Worm (Caenorhabditis elegans): ENCODE data around the gene srh-271.
"Not testable (repeated sequence)": the region's sequence is repeated elsewhere in the genome, so short reads cannot be mapped to it uniquely, and the experiment has no call there.

The srh-271 gene

DNA sequence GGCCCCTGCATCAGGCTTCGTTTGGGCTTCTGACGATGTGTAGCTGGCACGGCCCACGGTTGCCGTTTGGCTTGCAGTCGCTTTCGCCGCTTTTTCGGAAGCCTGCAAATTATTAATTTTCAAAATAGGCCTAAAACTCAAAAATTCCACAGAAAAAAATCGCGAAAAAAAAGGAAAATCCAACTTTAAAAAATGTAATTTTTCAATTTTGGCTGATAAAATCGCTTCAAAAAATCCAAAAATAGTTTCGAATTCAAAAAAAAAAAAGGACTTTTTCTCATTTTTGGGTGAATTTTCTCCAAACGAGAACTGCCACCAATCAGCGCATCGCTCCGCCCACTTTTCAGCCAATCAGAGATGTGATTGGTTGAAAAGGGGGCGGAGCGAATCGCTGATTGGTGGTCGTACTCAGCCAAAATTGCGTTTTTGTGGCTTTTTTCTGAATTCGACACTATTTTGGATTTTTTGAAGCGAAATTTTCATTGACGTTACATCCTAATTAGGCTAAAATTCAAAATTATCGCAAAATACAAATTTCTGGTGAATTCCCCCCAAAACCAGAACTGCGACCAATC is 25.5 kb upstream of the srh-271 start:
- TF ChIP-seq ztf-29 (GFP tag; IDR thresholded peaks at IDR 0.05) = no peak
- no peak for TF ChIP-seq ztf-23 (GFP tag; IDR thresholded peaks at IDR 0.05)
- no peak for TF ChIP-seq tab-1 (GFP tag; IDR thresholded peaks at IDR 0.05)
- TF ChIP-seq klf-2 (GFP tag; conservative IDR thresholded peaks at IDR 0.05) = no peak
- TF ChIP-seq med-1 (GFP tag; optimal IDR thresholded peaks at IDR 0.05; ENCODE audit: insufficient read depth) = no peak
- TF ChIP-seq T22C8.4 (GFP tag; IDR thresholded peaks at IDR 0.05) = no peak
- TF ChIP-seq cog-1 (tag; optimal IDR thresholded peaks at IDR 0.05) = no peak

DNA sequence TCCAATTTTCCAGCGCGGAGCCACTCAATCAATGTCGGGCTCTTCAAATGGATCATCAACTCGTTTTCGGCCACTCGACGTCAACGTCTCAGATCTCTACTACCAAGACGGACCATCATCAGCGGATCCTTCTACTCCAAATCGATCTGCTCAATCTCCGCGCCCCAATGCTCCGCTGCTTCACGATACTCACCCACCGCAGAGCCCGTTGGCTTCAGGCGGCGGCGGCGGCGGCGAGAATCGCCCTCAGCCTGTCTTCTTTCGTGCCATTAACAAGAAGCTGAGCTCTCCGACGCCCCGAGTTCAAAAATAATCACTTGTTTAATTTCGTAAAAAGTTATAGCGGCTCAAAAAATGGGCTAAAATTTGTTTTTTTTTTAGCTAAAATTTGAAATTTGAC is 24.3 kb upstream of the srh-271 start:
- TF ChIP-seq cog-1 (tag; optimal IDR thresholded peaks at IDR 0.05) = no peak

DNA sequence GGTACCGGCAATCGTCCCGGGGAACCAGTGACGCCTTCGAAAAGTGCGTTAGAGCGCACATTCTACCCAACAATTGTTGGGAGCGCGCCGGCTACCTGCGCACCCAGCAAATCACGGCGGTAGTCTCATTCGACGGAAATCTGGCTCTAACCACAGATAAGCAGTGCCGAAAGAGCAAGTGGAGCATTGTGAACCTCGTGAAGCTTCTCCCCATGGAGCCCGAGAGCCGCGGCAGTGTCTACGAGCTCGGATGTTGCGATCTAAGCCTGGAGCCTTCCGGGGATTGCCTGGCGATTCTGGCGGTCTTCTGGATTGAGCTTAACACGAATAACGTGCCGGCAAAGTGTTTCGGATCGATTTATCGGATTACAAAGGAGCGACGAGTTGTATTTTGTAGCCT is 17.7 kb upstream of the srh-271 start:
- TF ChIP-seq tab-1 (GFP tag; IDR thresholded peaks at IDR 0.05) (no peak), med-1 (GFP tag; optimal IDR thresholded peaks at IDR 0.05; ENCODE audit: insufficient read depth) (no peak), ztf-29 (GFP tag; IDR thresholded peaks at IDR 0.05) (no peak), flt-1 (GFP tag; IDR thresholded peaks at IDR 0.05) (no peak), T22C8.4 (GFP tag; IDR thresholded peaks at IDR 0.05) (no peak), klf-2 (GFP tag; conservative IDR thresholded peaks at IDR 0.05) (no peak)

DNA sequence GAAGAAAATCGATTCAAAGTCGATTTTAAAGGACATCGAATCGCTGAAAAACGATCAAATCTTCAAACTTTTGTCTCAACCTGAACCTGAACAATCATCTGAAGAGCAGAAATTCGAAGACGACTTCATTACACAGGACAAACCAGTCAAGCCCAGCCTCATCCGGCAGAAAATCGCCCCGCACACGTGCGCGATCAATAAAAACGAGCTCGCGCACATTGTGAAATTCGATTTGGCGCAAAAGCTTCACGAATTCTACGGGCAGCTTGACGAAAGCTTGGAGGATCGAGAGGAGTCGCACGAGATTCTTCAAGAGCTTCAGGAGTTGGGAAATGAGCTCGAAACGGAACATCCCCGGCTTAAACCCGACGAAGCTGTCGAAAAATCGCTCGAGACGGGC is 17.3 kb upstream of the srh-271 start, which contains the start of gene W02H5.2:
Gene W02H5.2, plus strand, starts transcription at position 301 of the 400 bp plus-strand sequence.
- no peak for TF ChIP-seq tab-1 (GFP tag; IDR thresholded peaks at IDR 0.05)
- TF ChIP-seq T22C8.4 (GFP tag; IDR thresholded peaks at IDR 0.05) = no peak
- TF ChIP-seq ref-1 (GFP tag; conservative IDR thresholded peaks at IDR 0.05) = no peak
- no peak for TF ChIP-seq flt-1 (GFP tag; IDR thresholded peaks at IDR 0.05)
- TF ChIP-seq ztf-23 (GFP tag; IDR thresholded peaks at IDR 0.05) = no peak
- TF ChIP-seq med-1 (GFP tag; optimal IDR thresholded peaks at IDR 0.05; ENCODE audit: insufficient read depth) = no peak
- no peak for TF ChIP-seq ztf-29 (GFP tag; IDR thresholded peaks at IDR 0.05)

DNA sequence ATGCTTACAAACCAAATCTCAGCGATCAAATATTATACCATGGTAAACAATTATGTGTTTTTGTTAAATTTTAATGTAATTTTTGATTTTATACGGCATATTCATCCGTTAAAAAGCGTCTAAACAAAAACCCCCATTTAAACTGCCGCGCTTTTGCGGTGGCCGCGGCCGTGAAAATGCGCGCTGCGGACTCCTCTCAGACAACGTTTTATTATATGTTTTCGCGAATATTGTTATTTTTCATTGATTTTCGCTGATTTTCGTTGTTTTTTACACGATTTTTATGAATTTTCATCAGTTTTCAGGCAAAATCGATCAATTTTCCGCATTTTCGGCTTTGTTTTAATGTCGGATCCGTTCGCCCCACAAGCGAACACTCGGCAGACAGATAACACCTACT is 16.8 kb upstream of the srh-271 start, which contains the start of gene W02H5.19:
Gene W02H5.19, plus strand, starts transcription at position 346 of the 400 bp plus-strand sequence.
- no peak for TF ChIP-seq ref-1 (GFP tag; conservative IDR thresholded peaks at IDR 0.05)
- TF ChIP-seq med-1 (GFP tag; optimal IDR thresholded peaks at IDR 0.05; ENCODE audit: insufficient read depth) = no peak
- TF ChIP-seq ztf-23 (GFP tag; IDR thresholded peaks at IDR 0.05) = peak; percentile 70; the same call in 1 of the 2 replicates
- TF ChIP-seq flt-1 (GFP tag; IDR thresholded peaks at IDR 0.05) = peak; percentile 68; the same call in 1 of the 2 replicates
- peak; percentile 41; the same call in 1 of the 2 replicates for TF ChIP-seq ztf-29 (GFP tag; IDR thresholded peaks at IDR 0.05)
- TF ChIP-seq tab-1 (GFP tag; IDR thresholded peaks at IDR 0.05) = no peak
- 0 out of 2 replicates have a peak, but pooled peaks have one; percentile 33 for TF ChIP-seq T22C8.4 (GFP tag; IDR thresholded peaks at IDR 0.05)
- TF ChIP-seq cog-1 (tag; optimal IDR thresholded peaks at IDR 0.05) = peak; percentile 34
- TF ChIP-seq klf-2 (GFP tag; conservative IDR thresholded peaks at IDR 0.05) = no peak

DNA sequence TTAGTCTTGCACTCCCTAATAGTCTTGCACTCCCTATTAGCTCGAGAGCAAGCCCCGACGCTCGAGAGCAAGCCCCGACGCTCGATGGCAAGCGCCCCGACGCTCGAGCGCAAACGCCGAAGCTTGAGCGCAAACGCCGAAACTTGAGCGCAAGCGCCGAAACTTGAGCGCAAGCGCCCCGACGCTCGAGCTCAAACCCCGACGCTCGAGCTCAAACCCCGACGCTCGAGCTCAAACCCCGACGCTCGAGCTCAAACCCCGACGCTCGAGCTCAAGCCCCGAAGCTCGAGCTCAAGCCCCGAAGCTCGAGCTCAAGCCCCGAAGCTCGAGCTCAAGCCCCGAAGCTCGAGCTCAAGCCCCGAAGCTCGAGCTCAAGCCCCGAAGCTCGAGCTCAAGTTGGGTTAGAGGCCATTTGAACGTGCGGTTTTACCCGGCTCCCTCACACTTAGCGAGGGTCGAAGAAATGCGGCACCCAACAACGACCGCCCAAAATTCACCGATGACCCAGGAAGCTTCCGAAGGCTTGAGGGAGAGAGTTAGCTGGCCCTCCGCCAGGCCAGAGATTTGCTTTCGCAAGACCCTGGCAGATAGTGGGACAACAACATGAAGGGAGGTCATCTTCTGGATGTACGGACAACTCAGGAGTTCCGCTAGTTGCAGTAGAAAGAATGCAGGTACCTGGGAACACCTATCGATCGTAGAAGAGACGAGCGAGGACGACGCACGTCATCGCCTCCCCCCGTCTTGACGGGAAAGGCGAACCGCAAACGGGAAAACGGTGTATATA is 13.2 kb upstream of the srh-271 start:
- TF ChIP-seq flt-1 (GFP tag; IDR thresholded peaks at IDR 0.05) (0 out of 2 replicates have a peak, but pooled peaks have one; percentile 10), ztf-29 (GFP tag; IDR thresholded peaks at IDR 0.05) (peak; percentile 43; the same call in 1 of the 2 replicates)

DNA sequence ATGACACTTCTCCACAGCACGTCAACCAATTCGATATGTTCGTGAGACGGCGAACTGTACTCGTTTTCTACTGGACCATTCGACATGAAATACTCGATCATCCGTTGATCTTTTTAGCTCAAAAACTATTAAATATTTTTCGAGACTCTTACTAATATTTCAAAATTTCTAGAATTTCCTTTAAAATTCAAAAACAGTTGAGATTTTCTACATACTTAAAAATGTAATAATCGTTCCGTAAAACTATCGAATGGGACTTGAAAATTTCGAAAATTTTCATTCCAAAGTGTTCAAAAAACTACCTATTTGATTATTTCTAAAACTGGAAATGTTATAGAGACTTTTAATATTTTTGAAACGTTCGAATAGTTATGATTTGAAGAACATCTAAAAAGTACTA is 3.6 kb upstream of the srh-271 start, which contains the start of gene sknr-1:
Gene sknr-1, minus strand, starts transcription at position 101 of the 400 bp plus-strand sequence.
- not testable (repeated sequence) for TF ChIP-seq ref-1 (GFP tag; conservative IDR thresholded peaks at IDR 0.05); med-1 (GFP tag; optimal IDR thresholded peaks at IDR 0.05; ENCODE audit: insufficient read depth); klf-2 (GFP tag; conservative IDR thresholded peaks at IDR 0.05)

DNA sequence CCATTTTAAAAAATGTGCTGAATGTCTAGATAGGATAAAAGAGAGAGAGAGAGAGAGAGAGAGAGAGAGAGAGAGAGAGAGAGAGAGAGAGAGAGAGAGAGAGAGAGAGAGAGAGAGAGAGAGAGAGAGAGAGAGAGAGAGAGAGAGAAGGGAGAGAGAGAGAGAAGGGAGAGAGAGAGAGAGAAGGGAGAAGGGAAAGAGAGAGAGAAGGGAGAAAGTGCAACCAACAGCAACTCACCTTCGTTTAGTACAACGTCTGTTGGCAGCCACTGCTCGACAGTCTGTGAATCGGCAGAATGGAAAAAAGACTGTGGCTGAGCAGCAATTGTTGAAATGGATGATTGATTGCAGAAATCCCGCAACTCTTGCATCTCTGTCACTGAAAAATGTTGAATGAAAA is 2.0 kb upstream of the srh-271 start:
- TF ChIP-seq ref-1 (GFP tag; conservative IDR thresholded peaks at IDR 0.05) (no peak), ztf-29 (GFP tag; IDR thresholded peaks at IDR 0.05) (no peak), tab-1 (GFP tag; IDR thresholded peaks at IDR 0.05) (no peak)

DNA sequence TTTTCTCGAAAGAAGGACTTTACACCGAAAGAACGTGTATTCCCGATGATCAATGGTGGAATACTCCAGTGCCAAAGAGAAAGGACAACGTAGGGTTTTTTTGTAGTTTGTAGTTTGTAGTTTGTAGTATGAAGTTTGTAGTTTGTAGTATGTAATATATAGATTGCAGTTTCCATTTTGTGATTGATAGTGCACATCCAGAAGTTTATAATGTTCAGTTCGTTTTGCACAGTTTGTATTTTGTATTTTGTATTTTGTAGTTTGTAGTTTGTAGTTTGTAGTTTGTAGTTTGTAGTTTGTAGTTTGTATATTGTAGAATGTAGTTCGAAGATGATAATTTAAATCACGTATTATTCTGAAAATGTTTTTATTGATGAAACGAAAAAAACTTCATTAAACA is 4.3 kb downstream of the srh-271 start:
- TF ChIP-seq ztf-23 (GFP tag; IDR thresholded peaks at IDR 0.05) (no peak), cog-1 (tag; optimal IDR thresholded peaks at IDR 0.05) (no peak), klf-2 (GFP tag; conservative IDR thresholded peaks at IDR 0.05) (no peak), flt-1 (GFP tag; IDR thresholded peaks at IDR 0.05) (no peak), T22C8.4 (GFP tag; IDR thresholded peaks at IDR 0.05) (no peak), med-1 (GFP tag; optimal IDR thresholded peaks at IDR 0.05; ENCODE audit: insufficient read depth) (no peak), tab-1 (GFP tag; IDR thresholded peaks at IDR 0.05) (no peak), ref-1 (GFP tag; conservative IDR thresholded peaks at IDR 0.05) (no peak), ztf-29 (GFP tag; IDR thresholded peaks at IDR 0.05) (no peak)

DNA sequence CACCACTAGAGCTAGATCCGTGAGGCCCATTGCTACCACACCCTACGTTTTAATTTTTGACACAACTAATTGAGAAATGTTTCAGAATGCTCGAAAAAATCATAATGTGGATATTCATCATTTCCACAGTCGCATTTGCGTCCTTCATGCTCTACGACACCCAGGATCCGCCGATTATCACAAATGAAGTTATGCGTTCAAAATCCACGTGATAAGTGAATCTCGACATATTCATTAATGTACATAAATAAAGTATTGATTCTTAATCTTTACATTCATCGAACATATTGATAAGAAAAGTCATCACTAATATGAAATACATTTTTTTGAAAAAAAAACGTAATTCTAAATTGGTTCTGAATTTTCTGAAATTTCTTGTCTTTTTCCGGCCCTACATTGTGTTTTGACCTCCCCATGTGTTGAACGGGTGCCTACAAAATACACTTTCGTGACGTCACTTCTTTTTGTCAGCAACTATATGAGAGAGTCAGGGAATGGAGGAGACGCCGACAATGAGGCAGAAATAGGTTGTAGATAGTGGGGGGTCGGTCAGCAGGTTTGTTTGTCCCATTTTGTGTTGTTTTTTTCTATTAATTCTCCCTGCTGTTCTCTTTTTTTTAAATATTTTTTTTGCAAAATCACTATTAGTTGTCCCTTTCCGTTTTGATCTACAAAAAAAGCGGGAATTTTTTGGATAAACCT is 6.6 kb downstream of the srh-271 start, which contains the start of gene F53E10.1:
Gene F53E10.1, plus strand, starts transcription at position 325 of the 702 bp plus-strand sequence.
- TF ChIP-seq med-1 (GFP tag; optimal IDR thresholded peaks at IDR 0.05; ENCODE audit: insufficient read depth) = no peak
- no peak for TF ChIP-seq ztf-23 (GFP tag; IDR thresholded peaks at IDR 0.05)
- TF ChIP-seq T22C8.4 (GFP tag; IDR thresholded peaks at IDR 0.05) = no peak
- TF ChIP-seq cog-1 (tag; optimal IDR thresholded peaks at IDR 0.05) = no peak
- no peak for TF ChIP-seq flt-1 (GFP tag; IDR thresholded peaks at IDR 0.05)
- TF ChIP-seq ztf-29 (GFP tag; IDR thresholded peaks at IDR 0.05) = no peak
- TF ChIP-seq ref-1 (GFP tag; conservative IDR thresholded peaks at IDR 0.05) = no peak
- no peak for TF ChIP-seq tab-1 (GFP tag; IDR thresholded peaks at IDR 0.05)

All from whole organism, midembryonic.